Fruit fly (Drosophila melanogaster): ENCODE measurements around the gene Dbct.

Gene Dbct

dm6 chrX:15063404-15064062 lies 22.4 kb upstream of the Dbct start, which contains the start of the genes hiw and ND-B18 (continued):
- TF ChIP-seq ato (GFP tag; IDR thresholded peaks at IDR 0.05; ENCODE audit: partially characterized antibody) = 0 out of 2 replicates have a peak, but pooled peaks have one; percentile 15
- no peak for TF ChIP-seq CG10654 (GFP tag; optimal IDR thresholded peaks at IDR 0.05)
- TF ChIP-seq disco-r (GFP tag; optimal IDR thresholded peaks at IDR 0.05) = no peak
- no peak for TF ChIP-seq klu (GFP tag; IDR thresholded peaks at IDR 0.05)
- TF ChIP-seq Antp (GFP tag; optimal IDR thresholded peaks at IDR 0.05) = peak; percentile 10
- TF ChIP-seq sna (GFP tag; IDR thresholded peaks at IDR 0.05; ENCODE audit: partially characterized antibody) = 0 out of 2 replicates have a peak, but pooled peaks have one; percentile 22
- TF ChIP-seq Dref (GFP tag; IDR thresholded peaks at IDR 0.05) = peak; percentile 28; the same call in 1 of the 2 replicates
- TF ChIP-seq CG7745 (tag; optimal IDR thresholded peaks at IDR 0.05) = no peak
- TF ChIP-seq Bgb (GFP tag; IDR thresholded peaks at IDR 0.05; ENCODE audit: partially characterized antibody) = no peak; the same call in none of the 2 replicates
- TF ChIP-seq chm (GFP tag; IDR thresholded peaks at IDR 0.05) = 0 out of 2 replicates have a peak, but pooled peaks have one; percentile 50
- peak; percentile 29 for TF ChIP-seq CG7987 (GFP tag; optimal IDR thresholded peaks at IDR 0.05)
- TF ChIP-seq CG8290 (GFP tag; optimal IDR thresholded peaks at IDR 0.05) = peak; percentile 13
- TF ChIP-seq CG8290 (tag; optimal IDR thresholded peaks at IDR 0.05) = no peak
- no peak for TF ChIP-seq Hr39 (optimal IDR thresholded peaks at IDR 0.05)
- no peak for TF ChIP-seq CG6689 (GFP tag; IDR thresholded peaks at IDR 0.05)
- no peak for TF ChIP-seq jigr1 (GFP tag; IDR thresholded peaks at IDR 0.05)
- no peak for TF ChIP-seq E2f1 (GFP tag; IDR thresholded peaks at IDR 0.05)
- no peak for TF ChIP-seq CG11695 (GFP tag; IDR thresholded peaks at IDR 0.05)
- peak; percentile 46 for TF ChIP-seq CG14710 (tag; optimal IDR thresholded peaks at IDR 0.05)
- peak; percentile 12 for TF ChIP-seq Dek (tag; optimal IDR thresholded peaks at IDR 0.05)
- TF ChIP-seq kay (GFP tag; optimal IDR thresholded peaks at IDR 0.05) = no peak
- no peak for TF ChIP-seq Blimp-1 (GFP tag; optimal IDR thresholded peaks at IDR 0.05)
- no peak for TF ChIP-seq CG11504 (tag; optimal IDR thresholded peaks at IDR 0.05)
- peak; percentile 11 for TF ChIP-seq NC2β (GFP tag; optimal IDR thresholded peaks at IDR 0.05)
- TF ChIP-seq Scr (GFP tag; IDR thresholded peaks at IDR 0.05; ENCODE audit: partially characterized antibody) = no peak
- peak; percentile 71 for TF ChIP-seq CG12659 (GFP tag; optimal IDR thresholded peaks at IDR 0.05)
- peak; percentile 40 for TF ChIP-seq gfzf (GFP tag; optimal IDR thresholded peaks at IDR 0.05)
- no peak for TF ChIP-seq CG11247 (GFP tag; IDR thresholded peaks at IDR 0.05)
- TF ChIP-seq NK7.1 (GFP tag; optimal IDR thresholded peaks at IDR 0.05) = no peak
- peak; percentile 69 for TF ChIP-seq trem (tag; optimal IDR thresholded peaks at IDR 0.05)
- no peak for TF ChIP-seq Awh (GFP tag; IDR thresholded peaks at IDR 0.05)
- no peak for TF ChIP-seq sr (GFP tag; IDR thresholded peaks at IDR 0.05)
- no peak for TF ChIP-seq hb (GFP tag; IDR thresholded peaks at IDR 0.05; ENCODE audit: partially characterized antibody)
- TF ChIP-seq sisA (GFP tag; IDR thresholded peaks at IDR 0.05) = no peak
- peak; percentile 82 for TF ChIP-seq Med (GFP tag)
- TF ChIP-seq exex (tag; optimal IDR thresholded peaks at IDR 0.05) = no peak
- TF ChIP-seq CG7357 (GFP tag; IDR thresholded peaks at IDR 0.05) = no peak
- no peak for TF ChIP-seq CG4404 (GFP tag; IDR thresholded peaks at IDR 0.05)
- TF ChIP-seq sd (tag; optimal IDR thresholded peaks at IDR 0.05) = no peak
- TF ChIP-seq ase (GFP tag; IDR thresholded peaks at IDR 0.05) = no peak
- no peak for TF ChIP-seq CG8359 (GFP tag; optimal IDR thresholded peaks at IDR 0.05; ENCODE audit: borderline replicate concordance)
- peak; percentile 79 for TF ChIP-seq CG3847 (GFP tag; IDR thresholded peaks at IDR 0.05)
- TF ChIP-seq crol (GFP tag; IDR thresholded peaks at IDR 0.05) = no peak
- no peak for TF ChIP-seq Six4 (GFP tag; optimal IDR thresholded peaks at IDR 0.05)
- no peak for TF ChIP-seq schlank (tag; optimal IDR thresholded peaks at IDR 0.05)
- peak; percentile 23; the same call in 1 of the 2 replicates for TF ChIP-seq CG9932 (GFP tag; IDR thresholded peaks at IDR 0.05)
- no peak for TF ChIP-seq CG18011 (GFP tag; optimal IDR thresholded peaks at IDR 0.05)
- TF ChIP-seq wek (GFP tag; optimal IDR thresholded peaks at IDR 0.05) = no peak
- TF ChIP-seq CG2712 (tag; optimal IDR thresholded peaks at IDR 0.05) = peak; percentile 28
- TF ChIP-seq otp (GFP tag; IDR thresholded peaks at IDR 0.05) = no peak

All from whole organism, embryonic.